Fruit fly (Drosophila melanogaster) whole organism, embryonic: ENCODE results near the gene elgi.
A peak's percentile ranks its signal among the peaks of the same experiment; 100 is the strongest.

Experiments used
- B-H2 ChIP-seq: fragments of 200-800 bp; sonication (Bioruptor generic); optimal IDR thresholded peaks from 2 replicates; lab custom pipeline; 2018; ENCODE audit warnings: missing biosample characterization, mild to moderate bottlenecking, missing genetic modification characterization
- BtbVII ChIP-seq: fragments of 200-800 bp; sonication (Bioruptor generic); optimal IDR thresholded peaks from 3 replicates; lab custom pipeline; 2017; ENCODE audit warnings: missing biosample characterization, mild to moderate bottlenecking, missing genetic modification characterization
- CG10321 ChIP-seq: fragments of 200-800 bp; sonication (Bioruptor generic); IDR thresholded peaks from 2 replicates; pipeline ENCODE4 v1.3.6; 2022; ENCODE audit warnings: missing biosample characterization, missing genetic modification characterization
- CG11085 ChIP-seq: fragments of 200-800 bp; sonication (Bioruptor generic); IDR thresholded peaks from 2 replicates; pipeline ENCODE4 v1.3.6; 2022; ENCODE audit warnings: missing biosample characterization, missing genetic modification characterization
- CG11696 ChIP-seq: fragments of 200-800 bp; sonication (Bioruptor generic); IDR thresholded peaks from 2 replicates; pipeline ENCODE4 v1.3.6; 2022; ENCODE audit warnings: missing biosample characterization, missing genetic modification characterization
- CG1233 ChIP-seq: fragments of 200-800 bp; sonication (Bioruptor generic); optimal IDR thresholded peaks from 4 replicates; lab custom pipeline; 2018; ENCODE audit warnings: missing biosample characterization, mild to moderate bottlenecking, missing genetic modification characterization
- CG12659 ChIP-seq: fragments of 200-800 bp; sonication (Bioruptor generic); optimal IDR thresholded peaks from 3 replicates; lab custom pipeline; 2017; ENCODE audit warnings: mild to moderate bottlenecking, missing biosample characterization, missing genetic modification reagents, missing genetic modification characterization
- CG12769 ChIP-seq: fragments of 200-800 bp; sonication (Bioruptor generic); optimal IDR thresholded peaks from 2 replicates; lab custom pipeline; 2019; ENCODE audit warnings: missing biosample characterization, mild to moderate bottlenecking, missing genetic modification characterization, moderate library complexity
- CG14965 ChIP-seq: fragments of 200-800 bp; sonication (Bioruptor generic); optimal IDR thresholded peaks from 2 replicates; lab custom pipeline; 2016; ENCODE audit warnings: missing biosample characterization, missing genetic modification characterization, borderline replicate concordance
- CG15073 ChIP-seq: fragments of 200-800 bp; sonication (Bioruptor generic); optimal IDR thresholded peaks from 2 replicates; lab custom pipeline; 2016; ENCODE audit warnings: missing biosample characterization, missing genetic modification characterization
- CG17612 ChIP-seq: fragments of 200-800 bp; sonication (Bioruptor generic); IDR thresholded peaks from 2 replicates; pipeline ENCODE4 v1.3.6; 2022; ENCODE audit warnings: missing biosample characterization, missing genetic modification characterization
- CG17912 ChIP-seq: fragments of 200-800 bp; sonication (Bioruptor generic); optimal IDR thresholded peaks from 2 replicates; lab custom pipeline; 2018; ENCODE audit warnings: missing biosample characterization, mild to moderate bottlenecking, missing genetic modification characterization
- CG1792 ChIP-seq: fragments of 200-800 bp; sonication (Bioruptor generic); optimal IDR thresholded peaks from 2 replicates; lab custom pipeline; 2016; ENCODE audit warnings: missing biosample characterization, missing genetic modification characterization
- CG2678 ChIP-seq: fragments of 200-800 bp; sonication (Bioruptor generic); optimal IDR thresholded peaks from 3 replicates; lab custom pipeline; 2019; ENCODE audit warnings: missing biosample characterization, mild to moderate bottlenecking, missing genetic modification characterization, moderate library complexity
- CG2875 ChIP-seq: fragments of 200-800 bp; sonication (Bioruptor generic); optimal IDR thresholded peaks from 2 replicates; lab custom pipeline; 2017; ENCODE audit warnings: missing biosample characterization, mild to moderate bottlenecking, missing genetic modification characterization, missing genetic modification reagents
- CG3065 ChIP-seq: fragments of 200-800 bp; sonication (Bioruptor generic); optimal IDR thresholded peaks from 2 replicates; lab custom pipeline; 2016; ENCODE audit warnings: missing biosample characterization, missing genetic modification characterization
- CG31441 ChIP-seq: fragments of 200-800 bp; sonication (Bioruptor generic); IDR thresholded peaks from 2 replicates; pipeline ENCODE4 v1.3.6; 2022; ENCODE audit warnings: missing biosample characterization, missing genetic modification characterization
- CG32772 ChIP-seq: fragments of 200-800 bp; sonication (Bioruptor generic); IDR thresholded peaks from 2 replicates; pipeline ENCODE4 v1.3.6; 2022; ENCODE audit warnings: missing biosample characterization, missing genetic modification characterization
- CG8281 ChIP-seq: fragments of 200-800 bp; sonication (Bioruptor generic); optimal IDR thresholded peaks from 2 replicates; lab custom pipeline; 2018; ENCODE audit warnings: missing biosample characterization, mild to moderate bottlenecking, missing genetic modification characterization, moderate library complexity
- D ChIP-seq, 2 experiments: fragments of 200-800 bp in 1 of 2; fragments of >200 bp in 1 of 2; sonication (Bioruptor generic) in 1 of 2; optimal IDR thresholded peaks; 2 replicates in 1 of 2; 3 replicates in 1 of 2; lab custom pipeline; 2017; ENCODE audit warnings: mild to moderate bottlenecking in 1 of 2, missing biosample characterization in 1 of 2, missing genetic modification characterization in 1 of 2, missing genetic modification reagents in 1 of 2
- Dad ChIP-seq: fragments of 200-800 bp; sonication (Bioruptor generic); optimal IDR thresholded peaks from 3 replicates; lab custom pipeline; 2016; ENCODE audit warnings: missing biosample characterization, missing genetic modification characterization
- Dek ChIP-seq: fragments of 200-800 bp; sonication (Bioruptor generic); optimal IDR thresholded peaks from 3 replicates; lab custom pipeline; 2019; ENCODE audit warnings: missing biosample characterization, mild to moderate bottlenecking, missing genetic modification characterization, moderate library complexity
- Drgx ChIP-seq: fragments of 200-800 bp; sonication (Bioruptor generic); IDR thresholded peaks from 2 replicates; pipeline ENCODE4 v1.3.6; 2022; ENCODE audit warnings: missing biosample characterization, missing genetic modification characterization
- Ets97D ChIP-seq: fragments of 200-800 bp; sonication (Bioruptor generic); optimal IDR thresholded peaks from 3 replicates; lab custom pipeline; 2016; ENCODE audit warnings: missing biosample characterization, missing genetic modification characterization
- GATAe ChIP-seq: fragments of 200-800 bp; sonication (Bioruptor generic); conservative IDR thresholded peaks from 2 replicates; pipeline ENCODE4 v1.3.6; 2022; ENCODE audit warnings: missing biosample characterization, missing genetic modification characterization
- Gug ChIP-seq: fragments of 200-800 bp; sonication (Bioruptor generic); IDR thresholded peaks from 4 replicates; pipeline ENCODE4 v1.3.6; 2022; ENCODE audit warnings: missing biosample characterization, missing genetic modification characterization
- H2.0 ChIP-seq: fragments of 200-800 bp; sonication (Bioruptor generic); IDR thresholded peaks from 2 replicates; pipeline ENCODE4 v1.3.6; 2022; ENCODE audit warnings: missing biosample characterization, missing genetic modification characterization
- Hand ChIP-seq: fragments of 200-800 bp; sonication (Bioruptor generic); optimal IDR thresholded peaks from 2 replicates; lab custom pipeline; 2017; ENCODE audit warnings: mild to moderate bottlenecking, missing biosample characterization, missing genetic modification reagents, missing genetic modification characterization
- MBD-R2 ChIP-seq: fragments of 200-800 bp; sonication (Bioruptor generic); IDR thresholded peaks from 2 replicates; pipeline ENCODE4 v1.3.6; 2022; ENCODE audit warnings: missing biosample characterization, missing genetic modification characterization
- Myb ChIP-seq: fragments of 200-800 bp; sonication (Bioruptor generic); optimal IDR thresholded peaks from 2 replicates; lab custom pipeline; 2016; ENCODE audit warnings: missing biosample characterization, missing genetic modification characterization
- NK7.1 ChIP-seq: fragments of 200-800 bp; sonication (Bioruptor generic); optimal IDR thresholded peaks from 3 replicates; lab custom pipeline; 2016; ENCODE audit warnings: missing biosample characterization, missing genetic modification characterization
- Pdp1 ChIP-seq, 2 experiments: fragments of 200-800 bp; sonication (Bioruptor generic); optimal IDR thresholded peaks; 3 replicates each; lab custom pipeline; 2016; ENCODE audit warnings: missing biosample characterization in 2 of 2, missing genetic modification characterization in 2 of 2, mild to moderate bottlenecking in 1 of 2, moderate library complexity in 1 of 2
- Rfx ChIP-seq: fragments of 200-800 bp; sonication (Bioruptor generic); IDR thresholded peaks from 2 replicates; pipeline ENCODE4 v1.3.6; 2022; ENCODE audit warnings: missing biosample characterization, missing genetic modification characterization
- Scr ChIP-seq: fragments of 200-800 bp; sonication (Bioruptor generic); IDR thresholded peaks from 2 replicates; pipeline ENCODE4 v1.3.6; 2022; ENCODE audit warnings: missing biosample characterization, missing genetic modification characterization; ENCODE audit not compliant: partially characterized antibody
- Sox102F ChIP-seq: fragments of 200-800 bp; sonication (Bioruptor generic); optimal IDR thresholded peaks from 2 replicates; lab custom pipeline; 2018; ENCODE audit warnings: missing biosample characterization, mild to moderate bottlenecking, missing genetic modification characterization, moderate library complexity
- al ChIP-seq: fragments of 200-800 bp; sonication (Bioruptor generic); IDR thresholded peaks from 2 replicates; pipeline ENCODE4 v1.3.6; 2022; ENCODE audit warnings: missing biosample characterization, missing genetic modification characterization
- amos ChIP-seq: fragments of 200-800 bp; sonication (Bioruptor generic); IDR thresholded peaks from 2 replicates; pipeline ENCODE4 v1.3.6; 2022; ENCODE audit warnings: missing biosample characterization, missing genetic modification characterization; ENCODE audit not compliant: partially characterized antibody
- az2 ChIP-seq: fragments of 200-800 bp; sonication (Bioruptor generic); optimal IDR thresholded peaks from 3 replicates; lab custom pipeline; 2016; ENCODE audit warnings: missing biosample characterization, missing genetic modification characterization
- bsh ChIP-seq, 2 experiments: fragments of 200-800 bp; sonication (Bioruptor generic); optimal IDR thresholded peaks; 2 replicates each; lab custom pipeline; 2017 to 2018; ENCODE audit warnings: mild to moderate bottlenecking in 2 of 2, missing biosample characterization in 2 of 2, missing genetic modification characterization in 2 of 2, moderate library complexity in 1 of 2
- cad ChIP-seq: fragments of >200 bp; optimal IDR thresholded peaks from 2 replicates; lab custom pipeline; 2017; ENCODE audit warnings: missing biosample characterization, missing genetic modification characterization
- dmrt99B ChIP-seq: fragments of 200-800 bp; sonication (Bioruptor generic); optimal IDR thresholded peaks from 2 replicates; lab custom pipeline; 2018; ENCODE audit warnings: missing biosample characterization, mild to moderate bottlenecking, missing genetic modification characterization, moderate library complexity
- gfzf ChIP-seq: fragments of 200-800 bp; sonication (Bioruptor generic); optimal IDR thresholded peaks from 2 replicates; lab custom pipeline; 2016; ENCODE audit warnings: missing biosample characterization, mild to moderate bottlenecking, missing genetic modification characterization, moderate library complexity
- lilli ChIP-seq: fragments of 200-800 bp; sonication (Bioruptor generic); optimal IDR thresholded peaks from 3 replicates; lab custom pipeline; 2016; ENCODE audit warnings: missing biosample characterization, missing genetic modification characterization
- mam ChIP-seq: fragments of 200-800 bp; sonication (Bioruptor generic); optimal IDR thresholded peaks from 3 replicates; lab custom pipeline; 2016; ENCODE audit warnings: missing biosample characterization, missing genetic modification characterization
- oc ChIP-seq: fragments of 200-800 bp; sonication (Bioruptor generic); optimal IDR thresholded peaks from 2 replicates; lab custom pipeline; 2018; ENCODE audit warnings: missing biosample characterization, mild to moderate bottlenecking, missing genetic modification characterization, moderate library complexity
- pnt ChIP-seq: fragments of 200-800 bp; sonication (Bioruptor generic); optimal IDR thresholded peaks from 3 replicates; lab custom pipeline; 2016; ENCODE audit warnings: missing biosample characterization, missing genetic modification characterization
- row ChIP-seq: fragments of 200-800 bp; sonication (Bioruptor generic); IDR thresholded peaks from 3 replicates; pipeline ENCODE4 v1.3.6; 2022; ENCODE audit warnings: missing biosample characterization, missing genetic modification characterization
- run ChIP-seq: fragments of 200-800 bp; sonication (Bioruptor generic); optimal IDR thresholded peaks from 3 replicates; lab custom pipeline; 2018; ENCODE audit warnings: missing biosample characterization, mild to moderate bottlenecking, missing genetic modification characterization
- so ChIP-seq: fragments of 200-800 bp; sonication (Bioruptor generic); IDR thresholded peaks from 3 replicates; pipeline ENCODE4 v1.3.6; 2022; ENCODE audit warnings: missing biosample characterization, missing genetic modification characterization

Gene elgi

DNA sequence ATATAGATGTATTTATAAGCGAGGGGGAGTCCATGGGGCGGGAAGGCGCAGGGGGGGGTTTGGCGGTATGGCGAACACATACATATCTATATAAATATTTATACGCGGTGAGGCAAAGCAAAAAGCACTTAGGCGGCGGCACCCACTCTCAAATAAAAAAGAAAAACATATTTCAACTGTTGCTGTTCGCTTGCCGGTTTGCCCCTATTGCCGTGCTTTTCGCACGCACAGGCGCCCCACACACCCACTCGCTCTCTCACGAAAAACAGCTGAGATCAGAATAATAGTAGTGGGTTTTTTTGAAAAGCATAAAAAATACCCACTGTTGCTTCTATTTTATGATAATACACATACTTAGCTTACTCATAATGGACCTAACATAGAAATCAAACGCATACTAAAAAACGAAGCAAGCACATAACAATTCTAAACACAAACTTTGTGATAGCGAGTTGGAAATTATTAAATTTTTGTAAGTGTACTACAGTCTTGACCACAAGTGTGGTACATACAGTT is 44.9 kb downstream of the elgi start (continued):
- TF ChIP-seq amos (GFP tag; lab: Robert Waterston, UW): no peak
- TF ChIP-seq Dek (tag; lab: Kevin White, UChicago): peak; percentile 88
- TF ChIP-seq Ets97D (GFP tag; lab: Kevin White, UChicago): peak; percentile 28
- peak; percentile 75 for TF ChIP-seq CG1233
- TF ChIP-seq bsh (GFP tag; optimal IDR thresholded peaks at IDR 0.05; lab: Kevin White, UChicago): peak in 1 of 2 experiments; percentile 35
- TF ChIP-seq run: no peak
- TF ChIP-seq al (GFP tag; lab: Robert Waterston, UW): peak; percentile 65; the same call in 1 of the 2 replicates
- no peak for TF ChIP-seq D (optimal IDR thresholded peaks at IDR 0.05; lab: Kevin White, UChicago)
- TF ChIP-seq D (GFP tag; optimal IDR thresholded peaks at IDR 0.05; lab: Kevin White, UChicago): peak; percentile 23
- TF ChIP-seq Myb: peak; percentile 59
- TF ChIP-seq CG8281: peak; percentile 68
- peak; percentile 92 for TF ChIP-seq CG2678
- TF ChIP-seq Hand (GFP tag; lab: Kevin White, UChicago): peak; percentile 91
- peak; percentile 90 for TF ChIP-seq mam
- TF ChIP-seq CG12769: peak; percentile 89
- TF ChIP-seq lilli (GFP tag; lab: Kevin White, UChicago): peak; percentile 91
- TF ChIP-seq Scr: 0 out of 2 replicates have a peak, but pooled peaks have one; percentile 34
- TF ChIP-seq MBD-R2 (GFP tag; lab: Robert Waterston, UW): peak; percentile 40; the same call in 1 of the 2 replicates
- no peak for TF ChIP-seq cad (GFP tag; lab: Kevin White, UChicago)
- peak; percentile 91 for TF ChIP-seq row (GFP tag; lab: Robert Waterston, UW)
- TF ChIP-seq NK7.1 (GFP tag; lab: Kevin White, UChicago): peak; percentile 72
- peak; percentile 62 for TF ChIP-seq CG31441 (GFP tag; lab: Robert Waterston, UW)
- TF ChIP-seq Dad (GFP tag; lab: Kevin White, UChicago): peak; percentile 38
- TF ChIP-seq H2.0 (GFP tag; lab: Robert Waterston, UW): peak; percentile 51
- TF ChIP-seq CG11085: 0 out of 2 replicates have a peak, but pooled peaks have one; percentile 5
- TF ChIP-seq BtbVII: peak; percentile 82
- peak; percentile 62 for TF ChIP-seq Sox102F (GFP tag; lab: Kevin White, UChicago)
- TF ChIP-seq CG11696 (GFP tag; lab: Robert Waterston, UW): peak; percentile 91
- peak; percentile 73 to 78 for TF ChIP-seq Pdp1 (GFP tag; optimal IDR thresholded peaks at IDR 0.05; lab: Kevin White, UChicago)
- TF ChIP-seq pnt (GFP tag; lab: Kevin White, UChicago): peak; percentile 32
- TF ChIP-seq CG2875 (GFP tag; lab: Kevin White, UChicago): peak; percentile 27
- TF ChIP-seq az2 (GFP tag; lab: Kevin White, UChicago): peak; percentile 60
- TF ChIP-seq CG17912 (GFP tag; lab: Kevin White, UChicago): no peak

DNA sequence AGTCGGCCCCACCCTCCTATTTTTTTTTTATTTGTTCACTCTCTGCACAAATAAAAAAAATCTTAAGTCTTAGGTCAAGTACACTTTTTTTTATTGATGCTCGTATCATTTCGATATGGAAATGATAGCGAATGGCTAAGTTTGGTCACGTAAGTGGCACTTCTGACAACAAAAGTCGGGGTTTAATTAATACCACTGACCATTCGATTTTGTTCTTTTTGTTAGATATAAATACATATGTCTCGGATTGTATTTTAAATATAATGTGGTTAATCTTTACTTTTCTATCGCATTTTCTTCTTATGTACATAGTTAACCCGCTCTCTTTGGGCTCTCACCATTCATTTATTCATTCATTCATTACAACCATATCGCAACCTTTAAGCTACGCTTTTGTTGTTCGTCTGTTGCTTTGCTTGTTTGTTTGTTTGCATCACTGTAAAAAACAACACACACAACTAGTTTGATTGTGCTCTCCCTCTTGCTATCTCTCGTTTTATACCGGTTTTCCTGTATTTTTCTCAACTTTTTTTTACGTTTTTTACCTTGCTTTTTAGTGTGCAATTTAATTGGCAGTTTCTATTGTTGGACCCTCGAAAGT is 45.9 kb downstream of the elgi start:
- TF ChIP-seq CG14965 (GFP tag; lab: Kevin White, UChicago): no peak
- TF ChIP-seq Scr: no peak
- peak; percentile 32 for TF ChIP-seq B-H2 (GFP tag; lab: Kevin White, UChicago)
- TF ChIP-seq oc: peak; percentile 28
- TF ChIP-seq dmrt99B (tag; lab: Kevin White, UChicago): peak; percentile 5
- TF ChIP-seq GATAe (GFP tag; lab: Robert Waterston, UW): no peak
- TF ChIP-seq CG32772 (GFP tag; lab: Robert Waterston, UW): no peak
- no peak for TF ChIP-seq so
- TF ChIP-seq CG12659 (GFP tag; lab: Kevin White, UChicago): no peak
- no peak for TF ChIP-seq CG1792
- TF ChIP-seq CG10321 (GFP tag; lab: Robert Waterston, UW): no peak
- no peak for TF ChIP-seq CG15073
- peak; percentile 29; the same call in 1 of the 2 replicates for TF ChIP-seq Drgx
- no peak for TF ChIP-seq CG3065
- TF ChIP-seq Gug (GFP tag; lab: Robert Waterston, UW): no peak
- TF ChIP-seq CG17612: no peak
- peak; percentile 1 for TF ChIP-seq Sox102F (GFP tag; lab: Kevin White, UChicago)
- no peak for TF ChIP-seq gfzf (GFP tag; lab: Kevin White, UChicago)
- TF ChIP-seq Rfx (GFP tag; lab: Robert Waterston, UW): 0 out of 2 replicates have a peak, but pooled peaks have one; percentile 14
